Worm (Caenorhabditis elegans) whole organism, L4 larva: ENCODE results near the gene C01G6.4.
A peak's percentile ranks its signal among the peaks of the same experiment; 100 is the strongest.

Experiments
- F10B5.3 ChIP-seq: sonication (generic microtip); optimal IDR thresholded peaks from 2 replicates; lab custom pipeline; 2016; ENCODE audit warnings: mild to moderate bottlenecking, missing genetic modification characterization, missing compliant biosample characterization
- F26F4.8 ChIP-seq: fragments of 200-800 bp; sonication (Bioruptor generic); conservative IDR thresholded peaks from 2 replicates; pipeline ENCODE4 v1.3.6; 2022; ENCODE audit warnings: missing genetic modification characterization, missing compliant biosample characterization
- F37D6.2 ChIP-seq: sonication (generic microtip); optimal IDR thresholded peaks from 2 replicates; lab custom pipeline; 2016; ENCODE audit warnings: mild to moderate bottlenecking, missing genetic modification characterization, missing compliant biosample characterization
- F44E2.7 ChIP-seq: fragments of 200-800 bp; sonication (Bioruptor generic); IDR thresholded peaks from 2 replicates; pipeline ENCODE4 v2.1.2; 2022; ENCODE audit warnings: missing genetic modification characterization, missing compliant biosample characterization
- T26A8.4 ChIP-seq: fragments of 200-800 bp; sonication (Bioruptor generic); IDR thresholded peaks from 2 replicates; pipeline ENCODE4 v1.3.6; 2022; ENCODE audit warnings: missing genetic modification characterization, missing compliant biosample characterization
- Y5F2A.4 ChIP-seq: fragments of 200-800 bp; sonication (Bioruptor generic); optimal IDR thresholded peaks from 2 replicates; lab custom pipeline; 2018; ENCODE audit warnings: mild to moderate bottlenecking, missing genetic modification characterization, missing compliant biosample characterization
- Y75B8A.6 ChIP-seq: fragments of 200-800 bp; sonication (Bioruptor generic); IDR thresholded peaks from 2 replicates; pipeline ENCODE4 v1.3.6; 2022; ENCODE audit warnings: missing genetic modification reagents, missing genetic modification characterization, missing compliant biosample characterization
- ZK546.5 ChIP-seq, 2 experiments: sonication (generic microtip); optimal IDR thresholded peaks; 2 replicates each; lab custom pipeline; 2017; ENCODE audit warnings: missing biosample characterization in 2 of 2, missing genetic modification characterization in 2 of 2
- ceh-20 ChIP-seq: fragments of 200-800 bp; sonication (Bioruptor generic); IDR thresholded peaks from 2 replicates; pipeline ENCODE4 v1.3.6; 2022; ENCODE audit warnings: missing genetic modification reagents, missing genetic modification characterization, missing compliant biosample characterization
- ceh-28 ChIP-seq: fragments of 150-350 bp; optimal IDR thresholded peaks from 2 replicates; lab custom pipeline; 2014; ENCODE audit warnings: missing biosample characterization, missing genetic modification reagents, missing genetic modification characterization
- ceh-44 ChIP-seq: fragments of 200-800 bp; sonication (Bioruptor generic); IDR thresholded peaks from 2 replicates; pipeline ENCODE4 v1.3.6; 2022; ENCODE audit warnings: missing genetic modification reagents, missing genetic modification characterization, missing compliant biosample characterization
- ceh-82 ChIP-seq: sonication (generic microtip); optimal IDR thresholded peaks from 2 replicates; lab custom pipeline; 2017; ENCODE audit warnings: missing biosample characterization, missing genetic modification characterization
- ces-1 ChIP-seq: fragments of 150-350 bp; sonication (generic microtip); optimal IDR thresholded peaks from 4 replicates; lab custom pipeline; 2014; ENCODE audit warnings: missing biosample characterization, missing genetic modification reagents, missing genetic modification characterization
- cey-2 ChIP-seq: sonication (generic microtip); optimal IDR thresholded peaks from 3 replicates; lab custom pipeline; 2017; ENCODE audit warnings: missing genetic modification characterization, mild to moderate bottlenecking, missing compliant biosample characterization, antibody characterized with exemption, borderline replicate concordance; ENCODE audit not compliant: insufficient read depth
- daf-12 ChIP-seq: fragments of 150-350 bp; optimal IDR thresholded peaks from 2 replicates; lab custom pipeline; 2014; ENCODE audit warnings: missing biosample characterization, missing genetic modification reagents, missing genetic modification characterization
- daf-19 ChIP-seq: fragments of 200-800 bp; sonication (Bioruptor generic); conservative IDR thresholded peaks from 2 replicates; pipeline ENCODE4 v1.3.6; 2022; ENCODE audit warnings: missing genetic modification characterization, missing compliant biosample characterization
- dmd-8 ChIP-seq: fragments of 200-800 bp; sonication (Bioruptor generic); IDR thresholded peaks from 2 replicates; pipeline ENCODE4 v1.3.6; 2022; ENCODE audit warnings: missing genetic modification characterization, missing compliant biosample characterization
- dpl-1 ChIP-seq: fragments of 150-350 bp; optimal IDR thresholded peaks from 2 replicates; lab custom pipeline; 2014; ENCODE audit warnings: missing biosample characterization, missing genetic modification reagents, missing genetic modification characterization
- duxl-1 ChIP-seq: sonication (generic microtip); optimal IDR thresholded peaks from 2 replicates; lab custom pipeline; 2016; ENCODE audit warnings: mild to moderate bottlenecking, missing genetic modification characterization, moderate library complexity, missing compliant biosample characterization; ENCODE audit not compliant: poor library complexity
- dve-1 ChIP-seq: sonication (generic microtip); optimal IDR thresholded peaks from 2 replicates; lab custom pipeline; 2017; ENCODE audit warnings: antibody characterized with exemption, mild to moderate bottlenecking, missing genetic modification characterization, missing compliant biosample characterization; ENCODE audit not compliant: insufficient read depth
- fkh-10 ChIP-seq: fragments of 150-350 bp; optimal IDR thresholded peaks from 2 replicates; lab custom pipeline; 2014; ENCODE audit warnings: missing biosample characterization, missing genetic modification reagents, missing genetic modification characterization
- gei-8 ChIP-seq: fragments of 200-800 bp; sonication (Bioruptor generic); optimal IDR thresholded peaks from 2 replicates; lab custom pipeline; 2018; ENCODE audit warnings: mild to moderate bottlenecking, missing genetic modification characterization, missing compliant biosample characterization
- hlh-11 ChIP-seq: fragments of 200-800 bp; sonication (Bioruptor generic); optimal IDR thresholded peaks from 2 replicates; lab custom pipeline; 2018; ENCODE audit warnings: mild to moderate bottlenecking, missing genetic modification characterization, missing compliant biosample characterization
- hlh-30 ChIP-seq: sonication (generic microtip); optimal IDR thresholded peaks from 2 replicates; lab custom pipeline; 2017; ENCODE audit warnings: antibody characterized with exemption, mild to moderate bottlenecking, missing genetic modification characterization, missing compliant biosample characterization; ENCODE audit not compliant: insufficient read depth
- hmg-1.1 ChIP-seq: fragments of 200-800 bp; sonication (Bioruptor generic); IDR thresholded peaks from 2 replicates; pipeline ENCODE4 v1.3.6; 2022; ENCODE audit warnings: missing genetic modification reagents, missing genetic modification characterization, missing compliant biosample characterization
- lin-1 ChIP-seq: fragments of 200-800 bp; sonication (Bioruptor generic); IDR thresholded peaks from 2 replicates; pipeline ENCODE4 v1.3.6; 2022; ENCODE audit warnings: missing genetic modification reagents, missing genetic modification characterization, missing compliant biosample characterization
- lin-15B ChIP-seq: fragments of 150-350 bp; sonication (generic microtip); optimal IDR thresholded peaks from 3 replicates; lab custom pipeline; 2014; ENCODE audit warnings: missing biosample characterization, missing genetic modification characterization
- lsy-2 ChIP-seq, 2 experiments: fragments of 150-350 bp in 1 of 2; sonication (generic microtip) in 1 of 2; optimal IDR thresholded peaks; 2 replicates each; lab custom pipeline; 2014 to 2017; ENCODE audit warnings: missing biosample characterization in 2 of 2, missing genetic modification characterization in 2 of 2
- mdl-1 ChIP-seq, 2 experiments: fragments of 150-350 bp in 1 of 2; sonication (generic microtip) in 1 of 2; optimal IDR thresholded peaks; 2 replicates each; lab custom pipeline; 2014 to 2017; ENCODE audit warnings: missing biosample characterization in 2 of 2, missing genetic modification characterization in 2 of 2
- mep-1 ChIP-seq: fragments of 150-350 bp; sonication (generic microtip); optimal IDR thresholded peaks from 3 replicates; lab custom pipeline; 2014; ENCODE audit warnings: missing biosample characterization, missing genetic modification characterization
- nhr-10 ChIP-seq: fragments of 150-350 bp; optimal IDR thresholded peaks from 2 replicates; lab custom pipeline; 2014; ENCODE audit warnings: missing biosample characterization, missing genetic modification characterization
- nhr-11 ChIP-seq: fragments of 150-350 bp; optimal IDR thresholded peaks from 2 replicates; lab custom pipeline; 2014; ENCODE audit warnings: missing biosample characterization, missing genetic modification characterization
- nhr-111 ChIP-seq: fragments of 200-800 bp; sonication (Bioruptor generic); optimal IDR thresholded peaks from 2 replicates; lab custom pipeline; 2018; ENCODE audit warnings: mild to moderate bottlenecking, missing genetic modification characterization, missing compliant biosample characterization
- nhr-28 ChIP-seq: fragments of 150-350 bp; optimal IDR thresholded peaks from 2 replicates; lab custom pipeline; 2014; ENCODE audit warnings: missing biosample characterization, missing genetic modification characterization
- nhr-41 ChIP-seq: fragments of 200-800 bp; sonication (Bioruptor generic); IDR thresholded peaks from 2 replicates; pipeline ENCODE4 v1.3.6; 2022; ENCODE audit warnings: missing genetic modification reagents, missing genetic modification characterization, missing compliant biosample characterization
- nhr-48 ChIP-seq: sonication (generic microtip); optimal IDR thresholded peaks from 2 replicates; lab custom pipeline; 2016; ENCODE audit warnings: mild to moderate bottlenecking, missing genetic modification characterization, missing compliant biosample characterization
- nhr-76 ChIP-seq: fragments of 150-350 bp; optimal IDR thresholded peaks from 2 replicates; lab custom pipeline; 2014; ENCODE audit warnings: missing biosample characterization, missing genetic modification characterization
- nhr-77 ChIP-seq: fragments of 150-350 bp; optimal IDR thresholded peaks from 2 replicates; lab custom pipeline; 2014; ENCODE audit warnings: missing biosample characterization, missing genetic modification characterization
- php-3 ChIP-seq: fragments of 200-800 bp; sonication (Bioruptor generic); IDR thresholded peaks from 2 replicates; pipeline ENCODE4 v1.3.6; 2022; ENCODE audit warnings: missing genetic modification reagents, missing genetic modification characterization, missing compliant biosample characterization
- pqm-1 ChIP-seq: sonication (generic microtip); optimal IDR thresholded peaks from 2 replicates; lab custom pipeline; 2017; ENCODE audit warnings: missing biosample characterization, missing genetic modification characterization
- rbr-2 ChIP-seq: sonication (generic microtip); optimal IDR thresholded peaks from 2 replicates; lab custom pipeline; 2016; ENCODE audit warnings: missing genotype, missing genetic modification characterization, missing compliant biosample characterization
- saeg-2 ChIP-seq: fragments of 200-800 bp; sonication (Bioruptor generic); IDR thresholded peaks from 2 replicates; pipeline ENCODE4 v1.3.6; 2022; ENCODE audit warnings: missing genetic modification reagents, missing genetic modification characterization, missing compliant biosample characterization
- snpc-1.2 ChIP-seq: fragments of 200-800 bp; sonication (Bioruptor generic); IDR thresholded peaks from 2 replicates; pipeline ENCODE4 v1.3.6; 2022; ENCODE audit warnings: missing genetic modification reagents, missing genetic modification characterization, missing compliant biosample characterization
- snpc-4 ChIP-seq: fragments of 150-350 bp; optimal IDR thresholded peaks from 2 replicates; lab custom pipeline; 2014; ENCODE audit warnings: missing biosample characterization, missing genetic modification characterization
- tag-97 ChIP-seq: fragments of 200-800 bp; sonication (Bioruptor generic); IDR thresholded peaks from 2 replicates; pipeline ENCODE4 v1.3.6; 2022; ENCODE audit warnings: missing genetic modification characterization, missing compliant biosample characterization
- unc-62 ChIP-seq, 3 experiments: fragments of 150-350 bp in 1 of 3; sonication (generic microtip); optimal IDR thresholded peaks in 2 of 3; peaks in 1 of 3; 1 replicate in 1 of 3; 2 replicates in 2 of 3; lab custom pipeline; 2014 to 2017; ENCODE audit warnings: missing biosample characterization in 3 of 3, missing genetic modification characterization in 3 of 3, missing genetic modification reagents in 3 of 3, missing genotype in 1 of 3
- zfp-3 ChIP-seq: fragments of 200-800 bp; sonication (Bioruptor generic); conservative IDR thresholded peaks from 2 replicates; pipeline ENCODE4 v1.3.6; 2022; ENCODE audit warnings: missing genetic modification reagents, missing genetic modification characterization, missing compliant biosample characterization
- zip-2 ChIP-seq: fragments of 150-350 bp; optimal IDR thresholded peaks from 2 replicates; lab custom pipeline; 2014; ENCODE audit warnings: missing biosample characterization, missing genetic modification characterization
- ztf-7 ChIP-seq: fragments of 150-350 bp; optimal IDR thresholded peaks from 2 replicates; lab custom pipeline; 2014; ENCODE audit warnings: missing biosample characterization, missing genetic modification characterization

The C01G6.4 gene

DNA sequence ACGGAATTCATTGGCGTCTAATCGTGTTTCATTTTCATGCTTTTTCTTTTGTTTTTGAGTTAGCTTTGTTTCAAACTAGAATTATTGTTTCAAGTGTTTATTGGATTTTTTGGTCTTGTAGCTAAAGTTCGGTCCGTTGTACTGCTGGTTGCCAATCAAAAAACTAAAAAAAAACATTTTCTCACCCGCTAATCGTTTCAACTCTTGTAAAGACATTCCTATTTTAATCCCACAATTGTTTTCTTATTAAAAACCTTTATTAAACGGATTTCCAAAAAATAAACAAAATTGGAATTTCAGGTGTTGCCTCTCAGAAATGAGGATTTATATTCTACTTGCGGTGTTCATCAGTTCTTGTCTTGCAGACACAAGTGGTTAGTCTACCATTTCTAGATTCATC is 39.9 kb downstream of the C01G6.4 start, which contains the start of gene T26C5.2:
TSS of gene T26C5.2 (plus strand) at position 301 of the 400 bp plus-strand sequence.
- TF ChIP-seq saeg-2 (GFP tag; lab: Robert Waterston, UW) (no peak), dmd-8 (GFP tag; lab: Robert Waterston, UW) (no peak), F37D6.2 (tag; lab: Kevin White, UChicago) (no peak), Y5F2A.4 (no peak), hmg-1.1 (GFP tag; lab: Robert Waterston, UW) (no peak), lin-15B (tag; lab: Kevin White, UChicago) (no peak), duxl-1 (tag; lab: Kevin White, UChicago) (no peak), daf-19 (GFP tag; lab: Robert Waterston, UW) (no peak), F26F4.8 (GFP tag; lab: Robert Waterston, UW) (no peak), nhr-11 (tag; lab: Kevin White, UChicago) (no peak), zip-2 (tag; lab: Kevin White, UChicago) (no peak), hlh-30 (no peak), T26A8.4 (GFP tag; lab: Robert Waterston, UW) (no peak), ceh-20 (GFP tag; lab: Robert Waterston, UW) (no peak), nhr-76 (tag; lab: Kevin White, UChicago) (no peak), fkh-10 (GFP tag; lab: Kevin White, UChicago) (no peak), Y75B8A.6 (GFP tag; lab: Robert Waterston, UW) (no peak), tag-97 (no peak)

ce11 chrII:9232493-9232892 is 40.3 kb downstream of the C01G6.4 start:
- no peak for TF ChIP-seq nhr-10 (tag; lab: Kevin White, UChicago)
- no peak for TF ChIP-seq zfp-3 (GFP tag; lab: Robert Waterston, UW)
- no peak for TF ChIP-seq nhr-41
- no peak for TF ChIP-seq ceh-82
- TF ChIP-seq dpl-1 (GFP tag; lab: Kevin White, UChicago) = no peak
- TF ChIP-seq cey-2 (tag; lab: Kevin White, UChicago) = no peak
- TF ChIP-seq rbr-2 = no peak
- TF ChIP-seq daf-12 = no peak
- no peak for TF ChIP-seq ceh-28 (tag; lab: Kevin White, UChicago)
- TF ChIP-seq F44E2.7 (GFP tag; lab: Robert Waterston, UW) = no peak
- TF ChIP-seq nhr-28 = no peak
- no peak for TF ChIP-seq ztf-7
- TF ChIP-seq ZK546.5 (tag; optimal IDR thresholded peaks at IDR 0.05; lab: Kevin White, UChicago) = no peak
- TF ChIP-seq lin-1 (GFP tag; lab: Robert Waterston, UW) = no peak

DNA sequence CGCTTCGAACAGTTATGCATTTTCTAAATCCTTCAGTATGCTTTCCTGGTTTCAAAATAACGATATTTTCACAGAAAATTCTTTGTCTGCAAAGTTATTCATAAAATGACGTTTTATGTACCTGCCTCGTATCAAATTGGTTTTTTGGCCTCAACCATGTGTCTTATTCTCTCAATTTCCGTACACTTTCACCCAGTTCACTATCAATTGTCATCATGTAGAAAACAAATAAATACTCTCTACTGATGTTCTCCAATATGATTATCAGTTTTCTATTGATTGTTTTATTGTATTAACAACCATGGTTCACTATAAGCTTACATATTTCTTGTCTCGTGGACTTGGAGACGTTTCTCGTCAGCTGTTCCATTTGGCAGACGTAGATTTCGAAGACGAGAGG is 41.6 kb downstream of the C01G6.4 start, which contains the start of gene gst-13:
TSS of gene gst-13 (plus strand) at position 218 of the 400 bp plus-strand sequence.
- no peak for TF ChIP-seq snpc-4 (tag; lab: Kevin White, UChicago)
- TF ChIP-seq dve-1 (tag; lab: Kevin White, UChicago) = peak; percentile 74
- peak; percentile 18 for TF ChIP-seq nhr-48 (tag; lab: Kevin White, UChicago)
- TF ChIP-seq zip-2 (tag; lab: Kevin White, UChicago) = no peak
- no peak for TF ChIP-seq F44E2.7 (GFP tag; lab: Robert Waterston, UW)
- TF ChIP-seq lin-15B (tag; lab: Kevin White, UChicago) = no peak
- TF ChIP-seq nhr-41 = no peak
- TF ChIP-seq unc-62 (GFP tag; optimal IDR thresholded peaks at IDR 0.05 in 1 of 2; lab: Kevin White, UChicago) = peak in 1 of 2 experiments; percentile 35
- no peak for TF ChIP-seq unc-62 (tag; optimal IDR thresholded peaks at IDR 0.05; lab: Kevin White, UChicago)
- no peak for TF ChIP-seq lsy-2 (tag; optimal IDR thresholded peaks at IDR 0.05; lab: Kevin White, UChicago)
- no peak for TF ChIP-seq F10B5.3 (tag; lab: Kevin White, UChicago)
- TF ChIP-seq nhr-111 (GFP tag; lab: Kevin White, UChicago) = no peak
- TF ChIP-seq gei-8 (GFP tag; lab: Kevin White, UChicago) = no peak
- peak in 1 of 2 experiments; percentile 46 for TF ChIP-seq mdl-1 (tag; optimal IDR thresholded peaks at IDR 0.05; lab: Kevin White, UChicago)
- peak; percentile 66 for TF ChIP-seq nhr-77 (tag; lab: Kevin White, UChicago)
- TF ChIP-seq mep-1 (tag; lab: Kevin White, UChicago) = no peak
- TF ChIP-seq ceh-44 (GFP tag; lab: Robert Waterston, UW) = no peak
- peak; percentile 34; the same call in 1 of the 2 replicates for TF ChIP-seq php-3 (GFP tag; lab: Robert Waterston, UW)
- peak; percentile 85 for TF ChIP-seq hlh-11 (tag; lab: Kevin White, UChicago)
- TF ChIP-seq ces-1 (GFP tag; lab: Kevin White, UChicago) = no peak
- TF ChIP-seq snpc-1.2 (GFP tag; lab: Robert Waterston, UW) = no peak
- TF ChIP-seq pqm-1 (tag; lab: Kevin White, UChicago) = peak; percentile 92
